Fruit fly (Drosophila melanogaster) whole organism, embryonic: ENCODE results near the gene dally.

Experiments
- Abd-B ChIP-seq: fragments of 200-800 bp; sonication (Bioruptor generic); optimal IDR thresholded peaks from 2 replicates; lab custom pipeline; 2018; ENCODE audit warnings: missing biosample characterization, mild to moderate bottlenecking, missing genetic modification characterization, moderate library complexity
- Atf-2 ChIP-seq: fragments of 200-800 bp; sonication (Bioruptor generic); optimal IDR thresholded peaks from 2 replicates; lab custom pipeline; 2016; ENCODE audit warnings: missing biosample characterization, missing genetic modification characterization
- BtbVII ChIP-seq: fragments of 200-800 bp; sonication (Bioruptor generic); optimal IDR thresholded peaks from 3 replicates; lab custom pipeline; 2017; ENCODE audit warnings: missing biosample characterization, mild to moderate bottlenecking, missing genetic modification characterization
- CG12744 ChIP-seq: fragments of 200-800 bp; sonication (Bioruptor generic); optimal IDR thresholded peaks from 2 replicates; lab custom pipeline; 2016; ENCODE audit warnings: missing biosample characterization, missing genetic modification characterization
- CG13424 ChIP-seq: fragments of 200-800 bp; sonication (Bioruptor generic); optimal IDR thresholded peaks from 2 replicates; lab custom pipeline; 2019; ENCODE audit warnings: missing biosample characterization, mild to moderate bottlenecking, missing genetic modification characterization, moderate library complexity
- CG14014 ChIP-seq: fragments of 200-800 bp; sonication (Bioruptor generic); IDR thresholded peaks from 2 replicates; pipeline ENCODE4 v1.3.6; 2022; ENCODE audit warnings: missing biosample characterization, missing genetic modification characterization
- CG14441 ChIP-seq: fragments of 200-800 bp; sonication (Bioruptor generic); IDR thresholded peaks from 2 replicates; pipeline ENCODE4 v1.3.6; 2022; ENCODE audit warnings: missing biosample characterization, missing genetic modification characterization
- CG15269 ChIP-seq: fragments of 200-800 bp; sonication (Bioruptor generic); optimal IDR thresholded peaks from 2 replicates; lab custom pipeline; 2018; ENCODE audit warnings: missing biosample characterization, mild to moderate bottlenecking, missing genetic modification characterization, moderate library complexity
- CG17359 ChIP-seq: fragments of 200-800 bp; sonication (Bioruptor generic); optimal IDR thresholded peaks from 3 replicates; lab custom pipeline; 2018; ENCODE audit warnings: missing biosample characterization, mild to moderate bottlenecking, missing genetic modification characterization, moderate library complexity
- CG1832 ChIP-seq: fragments of 200-800 bp; sonication (Bioruptor generic); optimal IDR thresholded peaks from 2 replicates; lab custom pipeline; 2017; ENCODE audit warnings: missing biosample characterization, mild to moderate bottlenecking, missing genetic modification characterization, inconsistent platforms
- CG30403 ChIP-seq: fragments of 200-800 bp; sonication (Bioruptor generic); optimal IDR thresholded peaks from 3 replicates; lab custom pipeline; 2016; ENCODE audit warnings: missing biosample characterization, missing genetic modification characterization
- CG31388 ChIP-seq: fragments of 200-800 bp; sonication (Bioruptor generic); optimal IDR thresholded peaks from 2 replicates; lab custom pipeline; 2016; ENCODE audit warnings: missing biosample characterization, missing genetic modification characterization
- CG3163 ChIP-seq: fragments of 200-800 bp; sonication (Bioruptor generic); optimal IDR thresholded peaks from 3 replicates; lab custom pipeline; 2016; ENCODE audit warnings: missing biosample characterization, missing genetic modification characterization
- CG34224 ChIP-seq: fragments of 200-800 bp; sonication (Bioruptor generic); IDR thresholded peaks from 3 replicates; pipeline ENCODE4 v1.3.6; 2022; ENCODE audit warnings: missing biosample characterization, missing genetic modification characterization; ENCODE audit not compliant: partially characterized antibody
- CG34422 ChIP-seq: fragments of 200-800 bp; sonication (Bioruptor generic); IDR thresholded peaks from 3 replicates; pipeline ENCODE4 v1.3.6; 2022; ENCODE audit warnings: missing biosample characterization, missing genetic modification characterization
- CG3726 ChIP-seq: fragments of 200-800 bp; sonication (Bioruptor generic); IDR thresholded peaks from 3 replicates; pipeline ENCODE4, ENCODE4 v1.3.6; 2022; ENCODE audit warnings: missing biosample characterization, missing genetic modification characterization
- CG4820 ChIP-seq: fragments of 200-800 bp; sonication (Bioruptor generic); optimal IDR thresholded peaks from 3 replicates; lab custom pipeline; 2016; ENCODE audit warnings: missing biosample characterization, missing genetic modification characterization
- CG8290 ChIP-seq, 3 experiments: fragments of 200-800 bp; sonication (Bioruptor generic); optimal IDR thresholded peaks; 2 replicates each; lab custom pipeline; 2016 to 2019; ENCODE audit warnings: missing biosample characterization in 3 of 3, missing genetic modification characterization in 3 of 3, mild to moderate bottlenecking in 2 of 3, moderate library complexity in 1 of 3
- CG9609 ChIP-seq: fragments of 200-800 bp; sonication (Bioruptor generic); optimal IDR thresholded peaks from 3 replicates; lab custom pipeline; 2016; ENCODE audit warnings: missing biosample characterization, missing genetic modification characterization
- CG9727 ChIP-seq: fragments of 200-800 bp; sonication (Bioruptor generic); optimal IDR thresholded peaks from 3 replicates; lab custom pipeline; 2017; ENCODE audit warnings: missing biosample characterization, mild to moderate bottlenecking, missing genetic modification characterization
- CG9797 ChIP-seq: fragments of 200-800 bp; sonication (Bioruptor generic); optimal IDR thresholded peaks from 3 replicates; lab custom pipeline; 2018; ENCODE audit warnings: missing biosample characterization, mild to moderate bottlenecking, missing genetic modification characterization
- D ChIP-seq, 2 experiments: fragments of 200-800 bp in 1 of 2; fragments of >200 bp in 1 of 2; sonication (Bioruptor generic) in 1 of 2; optimal IDR thresholded peaks; 2 replicates in 1 of 2; 3 replicates in 1 of 2; lab custom pipeline; 2017; ENCODE audit warnings: mild to moderate bottlenecking in 1 of 2, missing biosample characterization in 1 of 2, missing genetic modification characterization in 1 of 2, missing genetic modification reagents in 1 of 2
- Dbx ChIP-seq: fragments of 200-800 bp; sonication (Bioruptor generic); IDR thresholded peaks from 3 replicates; pipeline ENCODE4 v1.3.6; 2022; ENCODE audit warnings: missing biosample characterization, missing genetic modification characterization
- E2f2 ChIP-seq: fragments of 200-800 bp; sonication (Bioruptor generic); IDR thresholded peaks from 2 replicates; pipeline ENCODE4 v1.3.6; 2022; ENCODE audit warnings: missing biosample characterization, missing genetic modification characterization
- HmgD ChIP-seq: fragments of 200-800 bp; sonication (Bioruptor generic); optimal IDR thresholded peaks from 3 replicates; lab custom pipeline; 2016; ENCODE audit warnings: missing biosample characterization, missing genetic modification characterization
- Lim3 ChIP-seq: fragments of 200-800 bp; sonication (Bioruptor generic); IDR thresholded peaks from 2 replicates; pipeline ENCODE4 v1.3.6; 2022; ENCODE audit warnings: missing biosample characterization, missing genetic modification characterization
- Nf-YB ChIP-seq: fragments of 200-800 bp; sonication (Bioruptor generic); optimal IDR thresholded peaks from 3 replicates; lab custom pipeline; 2019; ENCODE audit warnings: missing biosample characterization, mild to moderate bottlenecking, missing genetic modification characterization, moderate library complexity
- TFAM ChIP-seq: fragments of 200-800 bp; sonication (Bioruptor generic); optimal IDR thresholded peaks from 2 replicates; lab custom pipeline; 2017; ENCODE audit warnings: missing biosample characterization, missing genetic modification characterization, inconsistent platforms
- Xrp1 ChIP-seq: fragments of 200-800 bp; sonication (Bioruptor generic); IDR thresholded peaks from 2 replicates; pipeline ENCODE4 v1.3.6; 2022; ENCODE audit warnings: missing biosample characterization, missing genetic modification characterization
- ara ChIP-seq: fragments of 200-800 bp; sonication (Bioruptor generic); IDR thresholded peaks from 2 replicates; pipeline ENCODE4 v1.3.6; 2022; ENCODE audit warnings: missing biosample characterization, missing genetic modification characterization
- croc ChIP-seq: fragments of 200-800 bp; sonication (Bioruptor generic); conservative IDR thresholded peaks from 3 replicates; pipeline ENCODE4 v1.3.6; 2022; ENCODE audit warnings: missing biosample characterization, missing genetic modification characterization
- dimm ChIP-seq: fragments of 200-800 bp; sonication (Bioruptor generic); IDR thresholded peaks from 2 replicates; pipeline ENCODE4 v1.3.6; 2022; ENCODE audit warnings: missing biosample characterization, missing genetic modification characterization
- dmrt99B ChIP-seq: fragments of 200-800 bp; sonication (Bioruptor generic); optimal IDR thresholded peaks from 2 replicates; lab custom pipeline; 2018; ENCODE audit warnings: missing biosample characterization, mild to moderate bottlenecking, missing genetic modification characterization, moderate library complexity
- emc ChIP-seq: fragments of 200-800 bp; sonication (Bioruptor generic); optimal IDR thresholded peaks from 2 replicates; lab custom pipeline; 2016; ENCODE audit warnings: missing biosample characterization, missing genetic modification characterization
- exex ChIP-seq: fragments of 200-800 bp; sonication (Bioruptor generic); optimal IDR thresholded peaks from 4 replicates; lab custom pipeline; 2018; ENCODE audit warnings: missing biosample characterization, mild to moderate bottlenecking, missing genetic modification characterization, moderate library complexity
- fd96Cb ChIP-seq: fragments of 200-800 bp; sonication (Bioruptor generic); optimal IDR thresholded peaks from 2 replicates; lab custom pipeline; 2018; ENCODE audit warnings: missing biosample characterization, mild to moderate bottlenecking, missing genetic modification characterization, moderate library complexity
- gce ChIP-seq: fragments of 200-800 bp; sonication (Bioruptor generic); IDR thresholded peaks from 3 replicates; pipeline ENCODE4 v1.3.6; 2022; ENCODE audit warnings: missing biosample characterization, missing genetic modification characterization
- knrl ChIP-seq: fragments of 200-800 bp; sonication (Bioruptor generic); IDR thresholded peaks from 3 replicates; pipeline ENCODE4 v1.3.6; 2022; ENCODE audit warnings: missing biosample characterization, missing genetic modification characterization; ENCODE audit not compliant: partially characterized antibody
- lab ChIP-seq: fragments of 200-800 bp; sonication (Bioruptor generic); optimal IDR thresholded peaks from 3 replicates; lab custom pipeline; 2017; ENCODE audit warnings: missing biosample characterization, missing genetic modification characterization, mild to moderate bottlenecking, moderate library complexity, missing genetic modification reagents
- nerfin-1 ChIP-seq: fragments of 200-800 bp; sonication (Bioruptor generic); optimal IDR thresholded peaks from 3 replicates; lab custom pipeline; 2019; ENCODE audit warnings: missing biosample characterization, mild to moderate bottlenecking, missing genetic modification characterization, moderate library complexity
- oc ChIP-seq: fragments of 200-800 bp; sonication (Bioruptor generic); optimal IDR thresholded peaks from 2 replicates; lab custom pipeline; 2018; ENCODE audit warnings: missing biosample characterization, mild to moderate bottlenecking, missing genetic modification characterization, moderate library complexity
- pb ChIP-seq: fragments of 200-800 bp; sonication (Bioruptor generic); optimal IDR thresholded peaks from 3 replicates; lab custom pipeline; 2016; ENCODE audit warnings: missing biosample characterization, missing genetic modification characterization
- pita ChIP-seq: fragments of 200-800 bp; sonication (Bioruptor generic); optimal IDR thresholded peaks from 2 replicates; lab custom pipeline; 2017; ENCODE audit warnings: missing biosample characterization, mild to moderate bottlenecking, missing genetic modification characterization
- sisA ChIP-seq: fragments of 200-800 bp; sonication (Bioruptor generic); IDR thresholded peaks from 2 replicates; pipeline ENCODE4 v1.3.6; 2022; ENCODE audit warnings: missing biosample characterization, missing genetic modification characterization
- sna ChIP-seq: fragments of 200-800 bp; sonication (Bioruptor generic); IDR thresholded peaks from 2 replicates; pipeline ENCODE4 v1.3.6; 2022; ENCODE audit warnings: missing biosample characterization, missing genetic modification characterization; ENCODE audit not compliant: partially characterized antibody
- sqz ChIP-seq: fragments of 200-800 bp; sonication (Bioruptor generic); optimal IDR thresholded peaks from 3 replicates; lab custom pipeline; 2018; ENCODE audit warnings: missing biosample characterization, mild to moderate bottlenecking, missing genetic modification characterization
- tgo ChIP-seq: fragments of 200-800 bp; sonication (Bioruptor generic); IDR thresholded peaks from 3 replicates; pipeline ENCODE4 v1.3.6; 2022; ENCODE audit warnings: missing biosample characterization, missing genetic modification characterization
- ttk ChIP-seq: fragments of 200-800 bp; sonication (Bioruptor generic); IDR thresholded peaks from 2 replicates; pipeline ENCODE4 v2.1.2; 2022; ENCODE audit warnings: missing biosample characterization, missing genetic modification characterization
- vfl ChIP-seq: fragments of 200-800 bp; sonication (Bioruptor generic); optimal IDR thresholded peaks from 2 replicates; lab custom pipeline; 2016; ENCODE audit warnings: missing biosample characterization, missing genetic modification characterization
- zfh1 ChIP-seq: fragments of 200-800 bp; sonication (Bioruptor generic); IDR thresholded peaks from 3 replicates; pipeline ENCODE4 v1.3.6; 2022; ENCODE audit warnings: missing biosample characterization, missing genetic modification characterization

The dally gene

DNA sequence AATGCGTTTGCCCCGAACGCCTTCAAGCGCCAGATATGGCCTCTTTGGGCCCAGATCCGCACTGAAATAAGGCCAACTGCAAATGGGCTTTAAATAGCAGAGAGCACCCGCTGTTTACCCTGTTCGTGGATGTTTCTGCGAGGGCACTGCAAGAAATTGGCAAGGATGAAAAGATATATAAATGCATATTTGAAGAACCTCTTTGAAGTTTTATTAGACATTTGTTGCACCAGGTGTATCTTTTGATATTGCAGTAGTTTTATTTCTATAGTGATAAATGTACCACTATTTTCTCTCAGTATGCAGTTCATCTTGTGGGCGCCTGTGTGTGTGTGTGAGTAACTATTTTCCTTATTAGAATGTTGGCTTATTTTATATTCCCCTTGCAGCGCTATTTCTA, 13.8 kb upstream of the dally start (continued):
- TF ChIP-seq ara (GFP tag; lab: Robert Waterston, UW) (peak; percentile 73), nerfin-1 (tag; lab: Kevin White, UChicago) (no peak), CG34422 (GFP tag; lab: Robert Waterston, UW) (peak; percentile 53; the same call in 2 of the 3 replicates), tgo (GFP tag; lab: Robert Waterston, UW) (peak; percentile 71), vfl (GFP tag; lab: Kevin White, UChicago) (no peak), CG3163 (no peak), CG13424 (tag; lab: Kevin White, UChicago) (peak; percentile 39), CG30403 (GFP tag; lab: Kevin White, UChicago) (peak; percentile 25), sqz (GFP tag; lab: Kevin White, UChicago) (no peak), Lim3 (GFP tag; lab: Robert Waterston, UW) (no peak), CG9797 (no peak), Xrp1 (GFP tag; lab: Robert Waterston, UW) (peak; percentile 76), Atf-2 (no peak), fd96Cb (tag; lab: Kevin White, UChicago) (peak; percentile 10), emc (GFP tag; lab: Kevin White, UChicago) (no peak), CG9609 (GFP tag; lab: Kevin White, UChicago) (no peak), ttk (GFP tag; lab: Robert Waterston, UW) (peak; percentile 67), sisA (GFP tag; lab: Robert Waterston, UW) (peak; percentile 81), zfh1 (0 out of 3 replicates have a peak, but pooled peaks have one; percentile 35), BtbVII (no peak), dmrt99B (tag; lab: Kevin White, UChicago) (peak; percentile 50), gce (GFP tag; lab: Robert Waterston, UW) (peak; percentile 67; the same call in 1 of the 3 replicates), Abd-B (GFP tag; lab: Kevin White, UChicago) (no peak), CG12744 (GFP tag; lab: Kevin White, UChicago) (no peak), CG31388 (GFP tag; lab: Kevin White, UChicago) (no peak), Dbx (GFP tag; lab: Robert Waterston, UW) (peak; percentile 47; the same call in 1 of the 3 replicates), CG17359 (tag; lab: Kevin White, UChicago) (peak; percentile 13), lab (GFP tag; lab: Kevin White, UChicago) (peak; percentile 33), CG9727 (peak; percentile 20), dimm (GFP tag; lab: Robert Waterston, UW) (no peak), TFAM (GFP tag; lab: Kevin White, UChicago) (no peak), croc (GFP tag; lab: Robert Waterston, UW) (0 out of 3 replicates have a peak, but pooled peaks have one; percentile 40), exex (tag; lab: Kevin White, UChicago) (no peak), knrl (GFP tag; lab: Robert Waterston, UW) (no peak), HmgD (GFP tag; lab: Kevin White, UChicago) (no peak), E2f2 (GFP tag; lab: Robert Waterston, UW) (peak; percentile 46), oc (tag; lab: Kevin White, UChicago) (no peak), CG4820 (GFP tag; lab: Kevin White, UChicago) (peak; percentile 36), Nf-YB (GFP tag; lab: Kevin White, UChicago) (no peak), pb (GFP tag; lab: Kevin White, UChicago) (no peak), CG14014 (GFP tag; lab: Robert Waterston, UW) (0 out of 2 replicates have a peak, but pooled peaks have one; percentile 24), CG15269 (tag; lab: Kevin White, UChicago) (peak; percentile 19), CG3726 (no peak), CG8290 (GFP tag; optimal IDR thresholded peaks at IDR 0.05; lab: Kevin White, UChicago) (no peak), CG8290 (tag; optimal IDR thresholded peaks at IDR 0.05; lab: Kevin White, UChicago) (no peak), sna (GFP tag; lab: Robert Waterston, UW) (no peak), CG34224 (no peak), pita (no peak), CG14441 (GFP tag; lab: Robert Waterston, UW) (peak; percentile 65), D (optimal IDR thresholded peaks at IDR 0.05; lab: Kevin White, UChicago) (no peak), D (GFP tag; optimal IDR thresholded peaks at IDR 0.05; lab: Kevin White, UChicago) (peak; percentile 12), CG1832 (GFP tag; lab: Kevin White, UChicago) (no peak)
